Fruit fly (Drosophila melanogaster): ENCODE data around the gene SmB.

The SmB gene

dm6 chr2L:10422643-10423606 lies 3.5 kb downstream of the SmB start, which contains the start of the genes pie and Wdfy2 (continued):
- TF ChIP-seq CG12391 (tag; optimal IDR thresholded peaks at IDR 0.05) (peak; percentile 9), CG30020 (tag; optimal IDR thresholded peaks at IDR 0.05) (peak; percentile 97), Dfd (GFP tag; optimal IDR thresholded peaks at IDR 0.05) (peak in 1 of 2 experiments; percentile 66), Dref (GFP tag; IDR thresholded peaks at IDR 0.05) (peak; percentile 47), Aef1 (GFP tag; IDR thresholded peaks at IDR 0.05) (peak; percentile 29; the same call in 1 of the 3 replicates), lola (GFP tag; optimal IDR thresholded peaks at IDR 0.05) (peak in 2 of 3 experiments; percentile 14 to 94), Gsc (GFP tag; IDR thresholded peaks at IDR 0.05) (no peak), slbo (GFP tag; IDR thresholded peaks at IDR 0.05) (0 out of 2 replicates have a peak, but pooled peaks have one; percentile 22), Sry-β (GFP tag; optimal IDR thresholded peaks at IDR 0.05) (peak; percentile 36), CG8388 (GFP tag; optimal IDR thresholded peaks at IDR 0.05) (no peak), CG7357 (GFP tag; IDR thresholded peaks at IDR 0.05) (peak; percentile 97), CG10267 (tag; optimal IDR thresholded peaks at IDR 0.05) (no peak), CG15514 (GFP tag; optimal IDR thresholded peaks at IDR 0.05) (peak; percentile 22), MESR4 (GFP tag; optimal IDR thresholded peaks at IDR 0.05) (peak; percentile 67), Taf1 (GFP tag; IDR thresholded peaks at IDR 0.05) (no peak), ssp (GFP tag; IDR thresholded peaks at IDR 0.05) (peak; percentile 97), CG14441 (GFP tag; IDR thresholded peaks at IDR 0.05) (no peak), Abd-B (GFP tag; optimal IDR thresholded peaks at IDR 0.05) (peak; percentile 50), CG3407 (GFP tag; optimal IDR thresholded peaks at IDR 0.05) (no peak), CG14710 (tag; optimal IDR thresholded peaks at IDR 0.05) (peak; percentile 39), z (GFP tag; IDR thresholded peaks at IDR 0.05) (no peak), Nf-YC (tag; optimal IDR thresholded peaks at IDR 0.05) (peak; percentile 1), E2f2 (GFP tag; IDR thresholded peaks at IDR 0.05) (peak; percentile 79), chm (GFP tag; IDR thresholded peaks at IDR 0.05) (no peak), CG2712 (tag; optimal IDR thresholded peaks at IDR 0.05) (peak; percentile 21), Med (GFP tag) (peak; percentile 65), nmo (GFP tag; optimal IDR thresholded peaks at IDR 0.05) (peak; percentile 29), ftz-f1 (GFP tag; optimal IDR thresholded peaks at IDR 0.05) (no peak), CG17829 (tag; optimal IDR thresholded peaks at IDR 0.05) (no peak), CG11723 (GFP tag; optimal IDR thresholded peaks at IDR 0.05) (peak; percentile 74), gfzf (GFP tag; optimal IDR thresholded peaks at IDR 0.05) (peak; percentile 26), CG17802 (tag; optimal IDR thresholded peaks at IDR 0.05) (peak; percentile 92), CG1603 (tag; optimal IDR thresholded peaks at IDR 0.05) (peak; percentile 99), zen (tag; optimal IDR thresholded peaks at IDR 0.05) (peak; percentile 15), phol (tag; optimal IDR thresholded peaks at IDR 0.05) (peak; percentile 39), grau (tag; optimal IDR thresholded peaks at IDR 0.05) (no peak), CG12659 (GFP tag; optimal IDR thresholded peaks at IDR 0.05) (peak; percentile 36), Ptx1 (GFP tag; IDR thresholded peaks at IDR 0.05) (0 out of 2 replicates have a peak, but pooled peaks have one; percentile 28), dmrt11E (tag; optimal IDR thresholded peaks at IDR 0.05) (peak; percentile 8), CG12299 (tag; optimal IDR thresholded peaks at IDR 0.05) (no peak), pzg (GFP tag; optimal IDR thresholded peaks at IDR 0.05) (peak; percentile 35), Rfx (GFP tag; IDR thresholded peaks at IDR 0.05) (0 out of 2 replicates have a peak, but pooled peaks have one; percentile 13), CG14667 (GFP tag; IDR thresholded peaks at IDR 0.05) (no peak), slp2 (GFP tag; optimal IDR thresholded peaks at IDR 0.05) (no peak), CG17361 (GFP tag; IDR thresholded peaks at IDR 0.05) (peak; percentile 56; the same call in 1 of the 3 replicates), CG4617 (GFP tag; optimal IDR thresholded peaks at IDR 0.05; ENCODE audit: borderline replicate concordance) (peak; percentile 29), grn (GFP tag; optimal IDR thresholded peaks at IDR 0.05) (no peak)
